Worm (Caenorhabditis elegans) whole organism, L4 larva: ENCODE results near the gene F13B6.2.

Experiments
- ceh-20 ChIP-seq: fragments of 200-800 bp; sonication (Bioruptor generic); IDR thresholded peaks from 2 replicates; pipeline ENCODE4 v1.3.6; 2022; ENCODE audit warnings: missing genetic modification reagents, missing genetic modification characterization, missing compliant biosample characterization
- ceh-62 ChIP-seq: sonication (generic microtip); optimal IDR thresholded peaks from 2 replicates; lab custom pipeline; 2017; ENCODE audit warnings: missing biosample characterization, missing genetic modification characterization
- ces-1 ChIP-seq: fragments of 150-350 bp; sonication (generic microtip); optimal IDR thresholded peaks from 4 replicates; lab custom pipeline; 2014; ENCODE audit warnings: missing biosample characterization, missing genetic modification reagents, missing genetic modification characterization
- fkh-10 ChIP-seq: fragments of 150-350 bp; optimal IDR thresholded peaks from 2 replicates; lab custom pipeline; 2014; ENCODE audit warnings: missing biosample characterization, missing genetic modification reagents, missing genetic modification characterization
- lin-13 ChIP-seq: fragments of 150-350 bp; optimal IDR thresholded peaks from 2 replicates; lab custom pipeline; 2014; ENCODE audit warnings: missing biosample characterization, missing genetic modification reagents, missing genetic modification characterization
- mdl-1 ChIP-seq, 2 experiments: fragments of 150-350 bp in 1 of 2; sonication (generic microtip) in 1 of 2; optimal IDR thresholded peaks; 2 replicates each; lab custom pipeline; 2014 to 2017; ENCODE audit warnings: missing biosample characterization in 2 of 2, missing genetic modification characterization in 2 of 2
- mep-1 ChIP-seq: fragments of 150-350 bp; sonication (generic microtip); optimal IDR thresholded peaks from 3 replicates; lab custom pipeline; 2014; ENCODE audit warnings: missing biosample characterization, missing genetic modification characterization
- unc-62 ChIP-seq, 3 experiments: fragments of 150-350 bp in 1 of 3; sonication (generic microtip); optimal IDR thresholded peaks in 2 of 3; peaks in 1 of 3; 1 replicate in 1 of 3; 2 replicates in 2 of 3; lab custom pipeline; 2014 to 2017; ENCODE audit warnings: missing biosample characterization in 3 of 3, missing genetic modification characterization in 3 of 3, missing genetic modification reagents in 3 of 3, missing genotype in 1 of 3
- zag-1 ChIP-seq: fragments of 150-350 bp; optimal IDR thresholded peaks from 2 replicates; lab custom pipeline; 2014; ENCODE audit warnings: missing biosample characterization, missing genetic modification characterization
- ztf-11 ChIP-seq: fragments of 150-350 bp; optimal IDR thresholded peaks from 2 replicates; lab custom pipeline; 2014; ENCODE audit warnings: missing biosample characterization, missing genetic modification characterization

ce11 chrIV:7440238-7440637, 19.9 kb downstream of the F13B6.2 start:
- no peak for TF ChIP-seq ztf-11 (tag; lab: Kevin White, UChicago)
- TF ChIP-seq ces-1: no peak
- no peak for TF ChIP-seq lin-13 (GFP tag; lab: Kevin White, UChicago)
- no peak for TF ChIP-seq mep-1 (tag; lab: Kevin White, UChicago)
- no peak for TF ChIP-seq fkh-10 (GFP tag; lab: Kevin White, UChicago)
- no peak for TF ChIP-seq ceh-20 (GFP tag; lab: Robert Waterston, UW)
- TF ChIP-seq unc-62 (GFP tag; optimal IDR thresholded peaks at IDR 0.05 in 1 of 2; lab: Kevin White, UChicago): no peak
- no peak for TF ChIP-seq unc-62 (tag; optimal IDR thresholded peaks at IDR 0.05; lab: Kevin White, UChicago)
- TF ChIP-seq ceh-62: no peak
- TF ChIP-seq zag-1: no peak
- TF ChIP-seq mdl-1 (tag; optimal IDR thresholded peaks at IDR 0.05; lab: Kevin White, UChicago): no peak
